Fruit fly (Drosophila melanogaster) whole organism, embryonic: ENCODE measurements around the gene Pp1alpha-96A.

Experiments
- Adf1 ChIP-seq: fragments of 200-800 bp; sonication (Bioruptor generic); IDR thresholded peaks from 2 replicates; pipeline ENCODE4 v1.3.6; 2022; ENCODE audit warnings: missing biosample characterization, missing genetic modification characterization
- Aef1 ChIP-seq: fragments of 200-800 bp; sonication (Bioruptor generic); IDR thresholded peaks from 3 replicates; pipeline ENCODE4 v1.3.6; 2022; ENCODE audit warnings: missing biosample characterization, missing genetic modification characterization
- CG10565 ChIP-seq: fragments of 200-800 bp; sonication (Bioruptor generic); optimal IDR thresholded peaks from 3 replicates; lab custom pipeline; 2016; ENCODE audit warnings: missing biosample characterization, mild to moderate bottlenecking, missing genetic modification characterization
- CG11093 ChIP-seq: fragments of 200-800 bp; sonication (Bioruptor generic); IDR thresholded peaks from 3 replicates; pipeline ENCODE4 v1.3.6; 2022; ENCODE audit warnings: missing biosample characterization, missing genetic modification characterization
- CG11398 ChIP-seq: fragments of 200-800 bp; sonication (Bioruptor generic); optimal IDR thresholded peaks from 2 replicates; lab custom pipeline; 2016; ENCODE audit warnings: missing biosample characterization, missing genetic modification characterization
- CG13287 ChIP-seq: fragments of 200-800 bp; sonication (Bioruptor generic); IDR thresholded peaks from 2 replicates; pipeline ENCODE4 v1.3.6; 2022; ENCODE audit warnings: missing biosample characterization, missing genetic modification characterization; ENCODE audit not compliant: partially characterized antibody
- CG13424 ChIP-seq: fragments of 200-800 bp; sonication (Bioruptor generic); optimal IDR thresholded peaks from 2 replicates; lab custom pipeline; 2019; ENCODE audit warnings: missing biosample characterization, mild to moderate bottlenecking, missing genetic modification characterization, moderate library complexity
- CG15269 ChIP-seq: fragments of 200-800 bp; sonication (Bioruptor generic); optimal IDR thresholded peaks from 2 replicates; lab custom pipeline; 2018; ENCODE audit warnings: missing biosample characterization, mild to moderate bottlenecking, missing genetic modification characterization, moderate library complexity
- CG17361 ChIP-seq: fragments of 200-800 bp; sonication (Bioruptor generic); IDR thresholded peaks from 3 replicates; pipeline ENCODE4 v1.3.6; 2022; ENCODE audit warnings: missing biosample characterization, missing genetic modification characterization
- CG17612 ChIP-seq: fragments of 200-800 bp; sonication (Bioruptor generic); IDR thresholded peaks from 2 replicates; pipeline ENCODE4 v1.3.6; 2022; ENCODE audit warnings: missing biosample characterization, missing genetic modification characterization
- CG2116 ChIP-seq: fragments of 200-800 bp; sonication (Bioruptor generic); optimal IDR thresholded peaks from 3 replicates; lab custom pipeline; 2018; ENCODE audit warnings: missing biosample characterization, mild to moderate bottlenecking, missing genetic modification characterization
- CG31224 ChIP-seq: fragments of 200-800 bp; sonication (Bioruptor generic); IDR thresholded peaks from 2 replicates; pipeline ENCODE4 v1.3.6; 2022; ENCODE audit warnings: missing biosample characterization, missing genetic modification characterization
- CG3847 ChIP-seq: fragments of 200-800 bp; sonication (Bioruptor generic); IDR thresholded peaks from 2 replicates; pipeline ENCODE4 v1.3.6; 2022; ENCODE audit warnings: missing biosample characterization, missing genetic modification characterization
- CG4282 ChIP-seq: fragments of 200-800 bp; sonication (Bioruptor generic); optimal IDR thresholded peaks from 2 replicates; lab custom pipeline; 2016; ENCODE audit warnings: missing biosample characterization, missing genetic modification characterization
- CG5245 ChIP-seq: fragments of 200-800 bp; sonication (Bioruptor generic); optimal IDR thresholded peaks from 3 replicates; lab custom pipeline; 2016; ENCODE audit warnings: missing biosample characterization, missing genetic modification characterization
- CG7556 ChIP-seq: fragments of 200-800 bp; sonication (Bioruptor generic); optimal IDR thresholded peaks from 2 replicates; lab custom pipeline; 2017; ENCODE audit warnings: missing biosample characterization, mild to moderate bottlenecking, missing genetic modification characterization
- CG8359 ChIP-seq: fragments of 200-800 bp; sonication (Bioruptor generic); optimal IDR thresholded peaks from 2 replicates; lab custom pipeline; 2017; ENCODE audit warnings: missing biosample characterization, mild to moderate bottlenecking, missing genetic modification characterization, borderline replicate concordance
- Dek ChIP-seq: fragments of 200-800 bp; sonication (Bioruptor generic); optimal IDR thresholded peaks from 3 replicates; lab custom pipeline; 2019; ENCODE audit warnings: missing biosample characterization, mild to moderate bottlenecking, missing genetic modification characterization, moderate library complexity
- Dp ChIP-seq: fragments of 200-800 bp; sonication (Bioruptor generic); optimal IDR thresholded peaks from 2 replicates; lab custom pipeline; 2018; ENCODE audit warnings: missing biosample characterization, mild to moderate bottlenecking, missing genetic modification characterization, moderate library complexity
- Drgx ChIP-seq: fragments of 200-800 bp; sonication (Bioruptor generic); IDR thresholded peaks from 2 replicates; pipeline ENCODE4 v1.3.6; 2022; ENCODE audit warnings: missing biosample characterization, missing genetic modification characterization
- E2f1 ChIP-seq: fragments of 200-800 bp; sonication (Bioruptor generic); IDR thresholded peaks from 2 replicates; pipeline ENCODE4 v1.3.6; 2022; ENCODE audit warnings: missing biosample characterization, missing genetic modification characterization
- Eip74EF ChIP-seq, 2 experiments: fragments of 200-800 bp in 1 of 2; fragments of >200 bp in 1 of 2; sonication (Bioruptor generic) in 1 of 2; optimal IDR thresholded peaks; 2 replicates each; lab custom pipeline; 2017 to 2019; ENCODE audit warnings: missing biosample characterization in 2 of 2, missing genetic modification characterization in 2 of 2, mild to moderate bottlenecking in 1 of 2, moderate library complexity in 1 of 2
- Ets65A ChIP-seq: fragments of 200-800 bp; sonication (Bioruptor generic); peaks from one replicate; lab custom pipeline; 2016; ENCODE audit warnings: missing biosample characterization, missing genetic modification characterization
- HLH3B ChIP-seq: fragments of 200-800 bp; sonication (Bioruptor generic); IDR thresholded peaks from 2 replicates; pipeline ENCODE4 v1.3.6; 2022; ENCODE audit warnings: missing biosample characterization, missing genetic modification characterization
- HLH54F ChIP-seq: fragments of 200-800 bp; sonication (Bioruptor generic); optimal IDR thresholded peaks from 3 replicates; lab custom pipeline; 2016; ENCODE audit warnings: missing biosample characterization, missing genetic modification characterization
- Jarid2 ChIP-seq: fragments of 200-800 bp; sonication (Bioruptor generic); optimal IDR thresholded peaks from 3 replicates; lab custom pipeline; 2017; ENCODE audit warnings: mild to moderate bottlenecking, missing biosample characterization, missing genetic modification reagents, missing genetic modification characterization
- Myb ChIP-seq: fragments of 200-800 bp; sonication (Bioruptor generic); optimal IDR thresholded peaks from 2 replicates; lab custom pipeline; 2016; ENCODE audit warnings: missing biosample characterization, missing genetic modification characterization
- NC2α ChIP-seq: fragments of 200-800 bp; sonication (Bioruptor generic); optimal IDR thresholded peaks from 2 replicates; lab custom pipeline; 2016; ENCODE audit warnings: missing biosample characterization, missing genetic modification characterization
- Oli ChIP-seq: fragments of 200-800 bp; sonication (Bioruptor generic); optimal IDR thresholded peaks from 2 replicates; lab custom pipeline; 2018; ENCODE audit warnings: missing biosample characterization, mild to moderate bottlenecking, missing genetic modification characterization, moderate library complexity
- Rfx ChIP-seq: fragments of 200-800 bp; sonication (Bioruptor generic); IDR thresholded peaks from 2 replicates; pipeline ENCODE4 v1.3.6; 2022; ENCODE audit warnings: missing biosample characterization, missing genetic modification characterization
- Stat92E ChIP-seq, 3 experiments: fragments of >200 bp in 2 of 3; fragments of 200-800 bp in 1 of 3; sonication (Bioruptor generic) in 1 of 3; optimal IDR thresholded peaks; 2 replicates each; lab custom pipeline; 2017 to 2019; ENCODE audit warnings: missing biosample characterization in 3 of 3, missing genetic modification characterization in 3 of 3, mild to moderate bottlenecking in 1 of 3, moderate library complexity in 1 of 3
- az2 ChIP-seq: fragments of 200-800 bp; sonication (Bioruptor generic); optimal IDR thresholded peaks from 3 replicates; lab custom pipeline; 2016; ENCODE audit warnings: missing biosample characterization, missing genetic modification characterization
- btn ChIP-seq: fragments of 200-800 bp; sonication (Bioruptor generic); optimal IDR thresholded peaks from 2 replicates; lab custom pipeline; 2016; ENCODE audit warnings: missing biosample characterization, missing genetic modification characterization
- cad ChIP-seq: fragments of >200 bp; optimal IDR thresholded peaks from 2 replicates; lab custom pipeline; 2017; ENCODE audit warnings: missing biosample characterization, missing genetic modification characterization
- chn ChIP-seq: fragments of 200-800 bp; sonication (Bioruptor generic); optimal IDR thresholded peaks from 2 replicates; lab custom pipeline; 2016; ENCODE audit warnings: missing biosample characterization, missing genetic modification characterization
- emc ChIP-seq: fragments of 200-800 bp; sonication (Bioruptor generic); optimal IDR thresholded peaks from 2 replicates; lab custom pipeline; 2016; ENCODE audit warnings: missing biosample characterization, missing genetic modification characterization
- kah ChIP-seq: fragments of 200-800 bp; sonication (Bioruptor generic); optimal IDR thresholded peaks from 2 replicates; lab custom pipeline; 2018; ENCODE audit warnings: missing biosample characterization, mild to moderate bottlenecking, missing genetic modification characterization
- kni ChIP-seq: fragments of 200-800 bp; sonication (Bioruptor generic); optimal IDR thresholded peaks from 3 replicates; lab custom pipeline; 2017; ENCODE audit warnings: mild to moderate bottlenecking, missing biosample characterization, missing genetic modification reagents, missing genetic modification characterization
- ranshi ChIP-seq: fragments of 200-800 bp; sonication (Bioruptor generic); IDR thresholded peaks from 2 replicates; pipeline ENCODE4 v1.3.6; 2022; ENCODE audit warnings: missing biosample characterization, missing genetic modification characterization
- row ChIP-seq: fragments of 200-800 bp; sonication (Bioruptor generic); IDR thresholded peaks from 3 replicates; pipeline ENCODE4 v1.3.6; 2022; ENCODE audit warnings: missing biosample characterization, missing genetic modification characterization
- salm ChIP-seq: fragments of 200-800 bp; sonication (Bioruptor generic); optimal IDR thresholded peaks from 2 replicates; lab custom pipeline; 2018; ENCODE audit warnings: missing biosample characterization, mild to moderate bottlenecking, missing genetic modification characterization
- slou ChIP-seq: fragments of 200-800 bp; sonication (Bioruptor generic); optimal IDR thresholded peaks from 3 replicates; lab custom pipeline; 2016; ENCODE audit warnings: missing biosample characterization, missing genetic modification characterization
- so ChIP-seq: fragments of 200-800 bp; sonication (Bioruptor generic); IDR thresholded peaks from 3 replicates; pipeline ENCODE4 v1.3.6; 2022; ENCODE audit warnings: missing biosample characterization, missing genetic modification characterization
- stwl ChIP-seq: fragments of 200-800 bp; sonication (Bioruptor generic); optimal IDR thresholded peaks from 3 replicates; lab custom pipeline; 2018; ENCODE audit warnings: missing biosample characterization, mild to moderate bottlenecking, missing genetic modification characterization, moderate library complexity
- tap ChIP-seq: fragments of 200-800 bp; optimal IDR thresholded peaks from 3 replicates; lab custom pipeline; 2019; ENCODE audit warnings: missing biosample characterization, mild to moderate bottlenecking, missing genetic modification characterization, moderate library complexity
- tgo ChIP-seq: fragments of 200-800 bp; sonication (Bioruptor generic); IDR thresholded peaks from 3 replicates; pipeline ENCODE4 v1.3.6; 2022; ENCODE audit warnings: missing biosample characterization, missing genetic modification characterization
- tll ChIP-seq, 2 experiments: fragments of 200-800 bp in 1 of 2; fragments of >200 bp in 1 of 2; sonication (Bioruptor generic) in 1 of 2; optimal IDR thresholded peaks; 2 replicates each; lab custom pipeline; 2017 to 2019; ENCODE audit warnings: missing biosample characterization in 2 of 2, missing genetic modification characterization in 2 of 2, mild to moderate bottlenecking in 1 of 2, moderate library complexity in 1 of 2
- vvl ChIP-seq: fragments of 200-800 bp; sonication (Bioruptor generic); IDR thresholded peaks from 2 replicates; pipeline ENCODE4 v1.3.6; 2022; ENCODE audit warnings: missing biosample characterization, missing genetic modification characterization
- wdn ChIP-seq: fragments of 200-800 bp; sonication (Bioruptor generic); IDR thresholded peaks from 2 replicates; pipeline ENCODE4 v1.3.6; 2022; ENCODE audit warnings: missing biosample characterization, missing genetic modification characterization
- zf30C ChIP-seq: fragments of 200-800 bp; sonication (Bioruptor generic); optimal IDR thresholded peaks from 3 replicates; lab custom pipeline; 2018; ENCODE audit warnings: missing biosample characterization, mild to moderate bottlenecking, missing genetic modification characterization

Pp1alpha-96A gene

dm6 chr3R:24564799-24565344 is 46.8 kb downstream of the Pp1alpha-96A start (continued):
- TF ChIP-seq HLH3B (GFP tag; lab: Robert Waterston, UW) (no peak), salm (tag; lab: Kevin White, UChicago) (no peak), Myb (GFP tag; lab: Kevin White, UChicago) (no peak), Drgx (GFP tag; lab: Robert Waterston, UW) (no peak), row (GFP tag; lab: Robert Waterston, UW) (0 out of 3 replicates have a peak, but pooled peaks have one; percentile 36), CG7556 (GFP tag; lab: Kevin White, UChicago) (no peak), CG4282 (no peak), az2 (GFP tag; lab: Kevin White, UChicago) (no peak), zf30C (no peak), so (GFP tag; lab: Robert Waterston, UW) (0 out of 3 replicates have a peak, but pooled peaks have one; percentile 37), CG11093 (GFP tag; lab: Robert Waterston, UW) (no peak), Oli (tag; lab: Kevin White, UChicago) (no peak), CG13287 (GFP tag; lab: Robert Waterston, UW) (no peak), CG8359 (GFP tag; lab: Kevin White, UChicago) (no peak), CG2116 (GFP tag; lab: Kevin White, UChicago) (no peak), tgo (GFP tag; lab: Robert Waterston, UW) (no peak), Ets65A (GFP tag; lab: Kevin White, UChicago) (peak; percentile 84), CG17612 (no peak), kah (GFP tag; lab: Kevin White, UChicago) (no peak), CG17361 (GFP tag; lab: Robert Waterston, UW) (no peak), E2f1 (no peak), tap (tag; lab: Kevin White, UChicago) (no peak)

- peak; percentile 28 for TF ChIP-seq Dek (tag; lab: Kevin White, UChicago)
- no peak for TF ChIP-seq stwl (tag; lab: Kevin White, UChicago)
- peak; percentile 32 for TF ChIP-seq Jarid2 (GFP tag; lab: Kevin White, UChicago)
- TF ChIP-seq cad (GFP tag; lab: Kevin White, UChicago): no peak
- TF ChIP-seq Rfx: peak; percentile 49; the same call in 1 of the 2 replicates
- peak; percentile 88 for TF ChIP-seq kni (GFP tag; lab: Kevin White, UChicago)
- TF ChIP-seq HLH54F: no peak
- TF ChIP-seq emc (GFP tag; lab: Kevin White, UChicago): no peak
- TF ChIP-seq Dp: peak; percentile 8
- peak; percentile 19; the same call in 1 of the 2 replicates for TF ChIP-seq wdn (GFP tag; lab: Robert Waterston, UW)
- TF ChIP-seq Eip74EF (GFP tag; optimal IDR thresholded peaks at IDR 0.05; lab: Kevin White, UChicago): peak in 1 of 2 experiments; percentile 85
- TF ChIP-seq Stat92E (GFP tag; optimal IDR thresholded peaks at IDR 0.05; lab: Kevin White, UChicago): peak in 1 of 3 experiments; percentile 56
- TF ChIP-seq chn (GFP tag; lab: Kevin White, UChicago): no peak
- TF ChIP-seq CG10565 (GFP tag; lab: Kevin White, UChicago): no peak
- TF ChIP-seq slou: no peak
- no peak for TF ChIP-seq CG3847 (GFP tag; lab: Robert Waterston, UW)
- no peak for TF ChIP-seq tll (GFP tag; optimal IDR thresholded peaks at IDR 0.05; lab: Kevin White, UChicago)
- no peak for TF ChIP-seq CG5245
- TF ChIP-seq btn (GFP tag; lab: Kevin White, UChicago): no peak
- TF ChIP-seq CG13424: peak; percentile 50
- TF ChIP-seq CG15269 (tag; lab: Kevin White, UChicago): peak; percentile 46
- TF ChIP-seq Aef1: peak; percentile 60; the same call in 1 of the 3 replicates
- TF ChIP-seq CG31224 (GFP tag; lab: Robert Waterston, UW): no peak
- TF ChIP-seq NC2α: no peak
- no peak; the same call in 1 of the 2 replicates for TF ChIP-seq ranshi (GFP tag; lab: Robert Waterston, UW)
- TF ChIP-seq Adf1: peak; percentile 51; the same call in 1 of the 2 replicates
- TF ChIP-seq vvl (GFP tag; lab: Robert Waterston, UW): peak; percentile 82; the same call in 1 of the 2 replicates
- peak; percentile 42 for TF ChIP-seq CG11398 (GFP tag; lab: Kevin White, UChicago)
Observed at dm6 chr3R:24565748-24566239, 47.7 kb downstream of the Pp1alpha-96A start.
